Worm (Caenorhabditis elegans) whole organism, L2 larva: ENCODE results near the gene Y48E1C.4.
A peak's percentile ranks its signal among the peaks of the same experiment; 100 is the strongest.

ENCODE experiments used
- C34F6.9 ChIP-seq: fragments of 150-350 bp; optimal IDR thresholded peaks from 2 replicates; lab custom pipeline; 2014; ENCODE audit warnings: missing biosample characterization, missing genetic modification characterization
- F13H6.1 ChIP-seq: sonication (generic microtip); optimal IDR thresholded peaks from 2 replicates; lab custom pipeline; 2016; ENCODE audit warnings: missing genetic modification characterization, missing compliant biosample characterization
- R02D3.7 ChIP-seq: fragments of 150-350 bp; optimal IDR thresholded peaks from 2 replicates; lab custom pipeline; 2014; ENCODE audit warnings: missing biosample characterization, missing genetic modification characterization
- Y55F3AM.14 ChIP-seq: fragments of 200-800 bp; sonication (Bioruptor generic); optimal IDR thresholded peaks from 2 replicates; lab custom pipeline; 2018; ENCODE audit warnings: mild to moderate bottlenecking, missing genetic modification characterization, missing compliant biosample characterization
- ZK546.5 ChIP-seq: sonication (generic microtip); optimal IDR thresholded peaks from 2 replicates; lab custom pipeline; 2017; ENCODE audit warnings: missing biosample characterization, missing genetic modification characterization
- alr-1 ChIP-seq: fragments of 150-350 bp; optimal IDR thresholded peaks from 2 replicates; lab custom pipeline; 2014; ENCODE audit warnings: missing biosample characterization, missing genetic modification characterization
- aly-2 ChIP-seq: fragments of 150-350 bp; optimal IDR thresholded peaks from 2 replicates; lab custom pipeline; 2014; ENCODE audit warnings: missing biosample characterization, missing genetic modification characterization
- ama-1 ChIP-seq: fragments of 150-350 bp; optimal IDR thresholded peaks from 2 replicates; lab custom pipeline; 2018; ENCODE audit warnings: inconsistent platforms
- blmp-1 ChIP-seq: sonication (generic microtip); optimal IDR thresholded peaks from 2 replicates; lab custom pipeline; 2017; ENCODE audit warnings: missing genetic modification characterization, mild to moderate bottlenecking, missing compliant biosample characterization, antibody characterized with exemption, moderate library complexity; ENCODE audit not compliant: insufficient read depth
- ceh-16 ChIP-seq: fragments of 150-350 bp; optimal IDR thresholded peaks from 2 replicates; lab custom pipeline; 2014; ENCODE audit warnings: missing biosample characterization, missing genetic modification characterization
- ceh-82 ChIP-seq: fragments of 150-350 bp; optimal IDR thresholded peaks from 2 replicates; lab custom pipeline; 2014; ENCODE audit warnings: missing biosample characterization, missing genetic modification characterization
- crh-2 ChIP-seq: sonication (generic microtip); optimal IDR thresholded peaks from 2 replicates; lab custom pipeline; 2017; ENCODE audit warnings: missing biosample characterization, missing genetic modification characterization
- dmd-4 ChIP-seq: sonication (generic microtip); optimal IDR thresholded peaks from 2 replicates; lab custom pipeline; 2017; ENCODE audit warnings: missing biosample characterization, missing genetic modification characterization
- egl-27 ChIP-seq: sonication (generic microtip); optimal IDR thresholded peaks from 3 replicates; lab custom pipeline; 2017; ENCODE audit warnings: missing biosample characterization, missing genetic modification reagents, missing genetic modification characterization
- elt-1 ChIP-seq: fragments of 150-350 bp; optimal IDR thresholded peaks from 2 replicates; lab custom pipeline; 2014; ENCODE audit warnings: missing biosample characterization, missing genetic modification characterization
- elt-3 ChIP-seq: sonication (generic microtip); optimal IDR thresholded peaks from 2 replicates; lab custom pipeline; 2017; ENCODE audit warnings: missing biosample characterization, missing genetic modification characterization
- fos-1 ChIP-seq: fragments of 150-350 bp; optimal IDR thresholded peaks from 2 replicates; lab custom pipeline; 2014; ENCODE audit warnings: missing biosample characterization, missing genetic modification characterization
- gmeb-1 ChIP-seq: fragments of 150-350 bp; optimal IDR thresholded peaks from 2 replicates; lab custom pipeline; 2014; ENCODE audit warnings: missing biosample characterization, missing genetic modification characterization
- lin-11 ChIP-seq: fragments of 150-350 bp; sonication (generic microtip); optimal IDR thresholded peaks from 2 replicates; lab custom pipeline; 2014; ENCODE audit warnings: missing biosample characterization, missing genetic modification characterization, inconsistent platforms, mixed read lengths
- lin-13 ChIP-seq: fragments of 150-350 bp; optimal IDR thresholded peaks from 2 replicates; lab custom pipeline; 2014; ENCODE audit warnings: missing biosample characterization, missing genetic modification reagents, missing genetic modification characterization
- lin-39 ChIP-seq: fragments of 150-350 bp; optimal IDR thresholded peaks from 2 replicates; lab custom pipeline; 2014; ENCODE audit warnings: missing biosample characterization, missing genetic modification reagents, missing genetic modification characterization
- lsy-2 ChIP-seq, 2 experiments: fragments of 150-350 bp in 1 of 2; sonication (generic microtip) in 1 of 2; optimal IDR thresholded peaks; 2 replicates each; lab custom pipeline; 2014 to 2017; ENCODE audit warnings: missing biosample characterization in 2 of 2, missing genetic modification characterization in 2 of 2
- mab-5 ChIP-seq: fragments of 150-350 bp; optimal IDR thresholded peaks from 2 replicates; lab custom pipeline; 2014; ENCODE audit warnings: missing biosample characterization, missing genetic modification characterization
- mbf-1 ChIP-seq: sonication (generic microtip); optimal IDR thresholded peaks from 2 replicates; lab custom pipeline; 2017; ENCODE audit warnings: missing biosample characterization, missing genetic modification characterization
- mdl-1 ChIP-seq, 2 experiments: fragments of 150-350 bp in 1 of 2; sonication (generic microtip) in 1 of 2; optimal IDR thresholded peaks; 2 replicates each; lab custom pipeline; 2017; ENCODE audit warnings: missing biosample characterization in 2 of 2, missing genetic modification characterization in 2 of 2
- nhr-10 ChIP-seq: sonication (generic microtip); optimal IDR thresholded peaks from 2 replicates; lab custom pipeline; 2017; ENCODE audit warnings: missing biosample characterization, missing genetic modification characterization
- nhr-11 ChIP-seq: fragments of 150-350 bp; optimal IDR thresholded peaks from 2 replicates; lab custom pipeline; 2014; ENCODE audit warnings: missing biosample characterization, missing genetic modification characterization
- nhr-12 ChIP-seq: fragments of 150-350 bp; optimal IDR thresholded peaks from 2 replicates; lab custom pipeline; 2014; ENCODE audit warnings: missing biosample characterization, missing genetic modification characterization
- nhr-129 ChIP-seq: fragments of 150-350 bp; optimal IDR thresholded peaks from 2 replicates; lab custom pipeline; 2014; ENCODE audit warnings: missing biosample characterization, missing genetic modification characterization
- nhr-21 ChIP-seq: fragments of 150-350 bp; optimal IDR thresholded peaks from 2 replicates; lab custom pipeline; 2014; ENCODE audit warnings: missing biosample characterization, missing genetic modification characterization
- nhr-23 ChIP-seq: fragments of 150-350 bp; optimal IDR thresholded peaks from 2 replicates; lab custom pipeline; 2014; ENCODE audit warnings: missing biosample characterization, missing genetic modification reagents, missing genetic modification characterization
- nhr-237 ChIP-seq: fragments of 150-350 bp; optimal IDR thresholded peaks from 2 replicates; lab custom pipeline; 2014; ENCODE audit warnings: missing biosample characterization, missing genetic modification characterization
- nhr-25 ChIP-seq: fragments of 150-350 bp; sonication (generic microtip); optimal IDR thresholded peaks from 3 replicates; lab custom pipeline; 2014; ENCODE audit warnings: missing biosample characterization, missing genetic modification characterization
- nhr-6 ChIP-seq: fragments of 150-350 bp; optimal IDR thresholded peaks from 2 replicates; lab custom pipeline; 2014; ENCODE audit warnings: missing biosample characterization, missing genetic modification characterization
- nhr-77 ChIP-seq: fragments of 150-350 bp; optimal IDR thresholded peaks from 2 replicates; lab custom pipeline; 2014; ENCODE audit warnings: missing biosample characterization, missing genetic modification characterization
- peb-1 ChIP-seq: fragments of 150-350 bp; optimal IDR thresholded peaks from 2 replicates; lab custom pipeline; 2014; ENCODE audit warnings: missing biosample characterization, missing genetic modification characterization
- sem-4 ChIP-seq: fragments of 150-350 bp; optimal IDR thresholded peaks from 2 replicates; lab custom pipeline; 2014; ENCODE audit warnings: missing biosample characterization, missing genetic modification reagents, missing genetic modification characterization
- skn-1 ChIP-seq: sonication (generic microtip); optimal IDR thresholded peaks from 2 replicates; lab custom pipeline; 2017; ENCODE audit warnings: missing biosample characterization, missing genetic modification characterization
- sma-3 ChIP-seq: sonication (generic microtip); optimal IDR thresholded peaks from 2 replicates; lab custom pipeline; 2016; ENCODE audit warnings: missing genetic modification reagents, missing genetic modification characterization, missing compliant biosample characterization
- sma-9 ChIP-seq, 2 experiments: fragments of 150-350 bp in 1 of 2; sonication (generic microtip) in 1 of 2; optimal IDR thresholded peaks; 2 replicates each; lab custom pipeline; 2014 to 2016; ENCODE audit warnings: missing genetic modification characterization in 2 of 2, mild to moderate bottlenecking in 1 of 2, missing biosample characterization in 1 of 2, missing compliant biosample characterization in 1 of 2, missing genetic modification reagents in 1 of 2, moderate library complexity in 1 of 2
- snpc-4 ChIP-seq: fragments of 150-350 bp; optimal IDR thresholded peaks from 2 replicates; lab custom pipeline; 2014; ENCODE audit warnings: missing biosample characterization, missing genetic modification characterization
- unc-55 ChIP-seq: fragments of 150-350 bp; sonication (generic microtip); optimal IDR thresholded peaks from 3 replicates; lab custom pipeline; 2014; ENCODE audit warnings: missing biosample characterization, missing genetic modification reagents, missing genetic modification characterization
- unc-62 ChIP-seq: fragments of 150-350 bp; optimal IDR thresholded peaks from 2 replicates; lab custom pipeline; 2014; ENCODE audit warnings: missing biosample characterization, missing genetic modification reagents, missing genetic modification characterization
- zag-1 ChIP-seq: fragments of 150-350 bp; optimal IDR thresholded peaks from 2 replicates; lab custom pipeline; 2014; ENCODE audit warnings: missing biosample characterization, missing genetic modification characterization
- ztf-1 ChIP-seq: fragments of 200-800 bp; sonication (Bioruptor generic); conservative IDR thresholded peaks from 2 replicates; pipeline ENCODE4 v1.3.6; 2022; ENCODE audit warnings: missing genetic modification characterization, missing compliant biosample characterization
- ztf-11 ChIP-seq: sonication (generic microtip); optimal IDR thresholded peaks from 2 replicates; lab custom pipeline; 2017; ENCODE audit warnings: missing biosample characterization, missing genetic modification characterization
- ztf-4 ChIP-seq: fragments of 150-350 bp; optimal IDR thresholded peaks from 2 replicates; lab custom pipeline; 2014; ENCODE audit warnings: missing biosample characterization, missing genetic modification characterization

Y48E1C.4 gene

DNA sequence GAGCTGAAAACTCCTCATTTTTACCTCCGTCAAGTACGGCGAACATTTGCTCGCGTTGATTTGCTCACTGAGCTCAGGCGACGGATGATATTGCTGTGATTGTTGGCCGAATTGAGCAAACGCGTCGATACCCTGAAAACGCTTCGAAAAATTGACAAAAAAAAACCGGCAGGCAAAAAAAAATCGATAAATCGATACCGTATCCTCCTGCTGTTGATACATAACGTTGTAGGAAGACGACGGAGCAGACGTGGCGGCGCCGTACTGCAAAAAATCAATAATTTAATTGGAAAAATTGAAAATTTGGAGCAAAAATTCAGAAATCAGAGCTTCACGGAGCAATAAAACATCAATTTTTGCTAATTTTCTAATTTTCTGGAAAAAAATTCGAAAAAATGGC is 18.2 kb upstream of the Y48E1C.4 start:
- TF ChIP-seq elt-3 (no peak), unc-55 (no peak), lin-39 (tag; lab: Kevin White, UChicago) (no peak), ztf-1 (no peak), sma-9 (GFP tag; optimal IDR thresholded peaks at IDR 0.05; lab: Kevin White, UChicago) (no peak), sma-9 (tag; optimal IDR thresholded peaks at IDR 0.05; lab: Kevin White, UChicago) (no peak), nhr-6 (no peak), R02D3.7 (tag; lab: Kevin White, UChicago) (no peak), lin-11 (tag; lab: Kevin White, UChicago) (no peak), nhr-21 (tag; lab: Kevin White, UChicago) (no peak), zag-1 (tag; lab: Kevin White, UChicago) (no peak), gmeb-1 (tag; lab: Kevin White, UChicago) (no peak), nhr-12 (no peak)

DNA sequence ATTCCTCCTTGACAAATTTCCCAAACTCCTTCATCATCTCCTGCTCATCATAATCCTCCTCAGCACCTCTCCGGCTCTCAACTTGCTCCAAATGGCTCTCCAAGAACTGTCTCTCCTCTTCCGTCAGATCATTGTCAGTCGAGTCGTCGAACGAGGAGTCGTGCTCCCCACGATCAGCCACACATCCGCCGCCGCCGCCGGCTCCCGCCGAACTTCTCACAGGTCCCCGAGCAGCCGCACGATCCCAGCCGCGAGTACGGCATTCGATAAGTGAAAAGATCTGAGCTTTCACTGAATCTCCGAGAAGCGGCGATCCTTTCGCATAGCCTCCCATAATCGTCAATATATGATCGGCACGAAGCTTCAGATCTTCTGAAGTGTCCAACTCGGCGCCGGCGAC is 14.7 kb upstream of the Y48E1C.4 start:
- TF ChIP-seq F13H6.1 (tag; lab: Kevin White, UChicago) (no peak), gmeb-1 (tag; lab: Kevin White, UChicago) (no peak), zag-1 (tag; lab: Kevin White, UChicago) (no peak), nhr-77 (tag; lab: Kevin White, UChicago) (no peak), elt-3 (no peak), ztf-4 (tag; lab: Kevin White, UChicago) (no peak), nhr-10 (tag; lab: Kevin White, UChicago) (no peak), mab-5 (tag; lab: Kevin White, UChicago) (no peak)

DNA sequence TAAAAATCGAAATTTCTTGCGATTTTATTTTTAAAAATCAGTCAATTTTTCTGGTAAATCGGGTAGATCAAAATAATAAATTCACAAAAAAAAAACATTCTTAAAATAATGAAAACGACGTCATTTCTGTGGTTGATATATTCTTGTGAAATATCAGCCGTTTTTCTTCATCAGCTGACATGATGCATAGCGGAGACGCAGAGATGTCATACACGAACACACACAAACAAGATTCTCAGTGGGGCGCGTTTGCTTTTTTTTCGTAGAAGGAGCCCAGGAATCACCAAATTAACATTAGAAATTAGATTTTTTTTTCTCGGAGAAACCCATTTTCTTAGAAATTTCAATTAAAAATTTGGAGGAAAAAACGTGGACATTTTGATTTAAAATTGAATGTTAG is 11.0 kb upstream of the Y48E1C.4 start:
- TF ChIP-seq lin-13 (GFP tag; lab: Kevin White, UChicago) = peak; percentile 92
- peak; percentile 91 for TF ChIP-seq nhr-129 (tag; lab: Kevin White, UChicago)
- TF ChIP-seq lsy-2 (tag; optimal IDR thresholded peaks at IDR 0.05; lab: Kevin White, UChicago) = peak; percentile 65 to 92
- no peak for TF ChIP-seq dmd-4 (tag; lab: Kevin White, UChicago)
- peak; percentile 60 for TF ChIP-seq lin-11 (tag; lab: Kevin White, UChicago)
- TF ChIP-seq sma-3 = peak; percentile 77
- TF ChIP-seq sem-4 = peak; percentile 57
- no peak for TF ChIP-seq lin-39 (tag; lab: Kevin White, UChicago)
- no peak for TF ChIP-seq nhr-237
- TF ChIP-seq F13H6.1 (tag; lab: Kevin White, UChicago) = peak; percentile 66
- peak; percentile 69 for TF ChIP-seq egl-27 (tag; lab: Kevin White, UChicago)
- TF ChIP-seq ztf-11 (tag; lab: Kevin White, UChicago) = no peak
- TF ChIP-seq R02D3.7 (tag; lab: Kevin White, UChicago) = no peak
- TF ChIP-seq ZK546.5 = no peak
- no peak for TF ChIP-seq ceh-16
- peak; percentile 97 for TF ChIP-seq C34F6.9 (tag; lab: Kevin White, UChicago)
- TF ChIP-seq mab-5 (tag; lab: Kevin White, UChicago) = peak; percentile 74
- peak; percentile 75 for TF ChIP-seq skn-1 (tag; lab: Kevin White, UChicago)
- peak; percentile 6 for TF ChIP-seq ceh-82 (tag; lab: Kevin White, UChicago)
- no peak for TF ChIP-seq nhr-10 (tag; lab: Kevin White, UChicago)
- no peak for TF ChIP-seq peb-1 (tag; lab: Kevin White, UChicago)
- no peak for TF ChIP-seq nhr-23 (tag; lab: Kevin White, UChicago)
- TF ChIP-seq gmeb-1 (tag; lab: Kevin White, UChicago) = peak; percentile 84
- peak in 1 of 2 experiments; percentile 54 for TF ChIP-seq mdl-1 (tag; optimal IDR thresholded peaks at IDR 0.05; lab: Kevin White, UChicago)
- TF ChIP-seq sma-9 (GFP tag; optimal IDR thresholded peaks at IDR 0.05; lab: Kevin White, UChicago) = peak; percentile 85
- TF ChIP-seq sma-9 (tag; optimal IDR thresholded peaks at IDR 0.05; lab: Kevin White, UChicago) = no peak
- peak; percentile 18 for TF ChIP-seq nhr-12
- TF ChIP-seq blmp-1 = peak; percentile 7
- peak; percentile 96 for TF ChIP-seq unc-55
- no peak for TF ChIP-seq ztf-1
- peak; percentile 76 for TF ChIP-seq nhr-25 (tag; lab: Kevin White, UChicago)
- TF ChIP-seq nhr-6 = peak; percentile 81
- TF ChIP-seq elt-1 (tag; lab: Kevin White, UChicago) = no peak
- peak; percentile 69 for TF ChIP-seq ztf-4 (tag; lab: Kevin White, UChicago)
- no peak for TF ChIP-seq nhr-11
- no peak for TF ChIP-seq unc-62 (GFP tag; lab: Kevin White, UChicago)
- no peak for TF ChIP-seq nhr-77 (tag; lab: Kevin White, UChicago)
- peak; percentile 57 for TF ChIP-seq zag-1 (tag; lab: Kevin White, UChicago)
- peak; percentile 45 for TF ChIP-seq snpc-4
- no peak for TF ChIP-seq alr-1 (tag; lab: Kevin White, UChicago)
- TF ChIP-seq mbf-1 (tag; lab: Kevin White, UChicago) = no peak
- TF ChIP-seq elt-3 = no peak
- TF ChIP-seq ama-1 (lab: Kevin White, UChicago) = peak; percentile 37
- TF ChIP-seq fos-1 (tag; lab: Kevin White, UChicago) = peak; percentile 90
- TF ChIP-seq aly-2 (tag; lab: Kevin White, UChicago) = no peak
- peak; percentile 73 for TF ChIP-seq nhr-21 (tag; lab: Kevin White, UChicago)
- peak; percentile 93 for TF ChIP-seq crh-2 (tag; lab: Kevin White, UChicago)
- TF ChIP-seq Y55F3AM.14 = no peak
